Worm (Caenorhabditis elegans) whole organism, mixed stage, embryonic: ENCODE measurements around the gene F46B3.1.

ENCODE experiments used
- bed-3 ChIP-seq: fragments of 200-800 bp; sonication (Bioruptor generic); optimal IDR thresholded peaks from 3 replicates; lab custom pipeline; 2018; ENCODE audit warnings: mild to moderate bottlenecking, missing genetic modification characterization, moderate library complexity, missing compliant biosample characterization
- ces-1 ChIP-seq: fragments of 150-350 bp; optimal IDR thresholded peaks from 2 replicates; lab custom pipeline; 2014; ENCODE audit warnings: missing biosample characterization, missing genetic modification reagents, missing genetic modification characterization
- drap-1 ChIP-seq: fragments of 200-800 bp; sonication (Bioruptor generic); optimal IDR thresholded peaks from 3 replicates; lab custom pipeline; 2018; ENCODE audit warnings: mild to moderate bottlenecking, missing genetic modification characterization, missing compliant biosample characterization
- elt-3 ChIP-seq: fragments of 150-350 bp; optimal IDR thresholded peaks from 2 replicates; lab custom pipeline; 2014; ENCODE audit warnings: missing biosample characterization, missing genetic modification characterization
- lsy-2 ChIP-seq: fragments of 150-350 bp; optimal IDR thresholded peaks from 2 replicates; lab custom pipeline; 2014; ENCODE audit warnings: missing biosample characterization, missing genetic modification characterization
- nhr-12 ChIP-seq: fragments of 150-350 bp; optimal IDR thresholded peaks from 2 replicates; lab custom pipeline; 2014; ENCODE audit warnings: missing biosample characterization, missing genetic modification characterization
- nhr-237 ChIP-seq: fragments of 150-350 bp; optimal IDR thresholded peaks from 2 replicates; lab custom pipeline; 2014; ENCODE audit warnings: missing biosample characterization, missing genetic modification characterization
- nhr-76 ChIP-seq: sonication (generic microtip); optimal IDR thresholded peaks from 2 replicates; lab custom pipeline; 2017; ENCODE audit warnings: missing biosample characterization, missing genetic modification characterization
- pha-4 ChIP-seq: fragments of 150-350 bp; optimal IDR thresholded peaks from 2 replicates; lab custom pipeline; 2018; ENCODE audit warnings: missing biosample characterization, missing genetic modification reagents, missing genetic modification characterization
- sem-2 ChIP-seq: fragments of 200-800 bp; sonication (Bioruptor generic); optimal IDR thresholded peaks from 2 replicates; lab custom pipeline; 2018; ENCODE audit warnings: mild to moderate bottlenecking, missing genetic modification characterization, missing compliant biosample characterization
- snpc-4 ChIP-seq: fragments of 150-350 bp; optimal IDR thresholded peaks from 2 replicates; lab custom pipeline; 2014; ENCODE audit warnings: missing biosample characterization, missing genetic modification characterization
- unc-39 ChIP-seq: fragments of 150-350 bp; optimal IDR thresholded peaks from 2 replicates; lab custom pipeline; 2014; ENCODE audit warnings: missing biosample characterization, missing genetic modification characterization

DNA sequence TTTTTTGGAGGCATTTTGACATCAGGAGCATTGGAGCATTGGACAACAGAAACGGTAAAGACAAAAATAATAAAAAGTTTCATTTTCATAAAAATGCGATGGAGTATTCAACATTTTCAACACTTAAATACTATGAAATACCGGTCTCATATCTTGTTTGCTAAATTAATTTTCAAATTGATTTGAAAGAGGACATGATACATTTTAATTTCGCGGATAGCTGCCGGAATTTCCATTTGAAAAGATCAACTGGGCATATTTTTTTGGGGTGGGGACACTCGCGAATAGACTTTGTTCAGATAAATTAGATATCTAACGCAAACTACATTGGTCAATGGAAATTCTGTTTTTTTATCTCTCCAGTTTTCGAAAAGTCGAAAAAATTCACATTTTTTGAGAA lies 2.2 kb downstream of the F46B3.1 start, which contains the start of gene F26F2.10:
- TF ChIP-seq lsy-2 (tag; lab: Kevin White, UChicago): no peak
- no peak for TF ChIP-seq bed-3 (GFP tag; lab: Kevin White, UChicago)
- TF ChIP-seq nhr-12 (tag; lab: Kevin White, UChicago): no peak
- no peak for TF ChIP-seq sem-2 (GFP tag; lab: Kevin White, UChicago)
- no peak for TF ChIP-seq elt-3 (tag; lab: Kevin White, UChicago)
- TF ChIP-seq pha-4 (tag; lab: Kevin White, UChicago): no peak
- TF ChIP-seq nhr-76: no peak
- no peak for TF ChIP-seq snpc-4 (tag; lab: Kevin White, UChicago)
- TF ChIP-seq nhr-237: no peak
- TF ChIP-seq drap-1: no peak
- no peak for TF ChIP-seq ces-1 (GFP tag; lab: Kevin White, UChicago)
- TF ChIP-seq unc-39 (tag; lab: Kevin White, UChicago): no peak
